Worm (Caenorhabditis elegans): ENCODE data around the gene C45B11.6.

ce11 chrV:11056484-11056883, 12.6 kb downstream of the C45B11.6 start:
- TF ChIP-seq lim-6 (tag; optimal IDR thresholded peaks at IDR 0.05) (no peak), tbx-7 (tag; optimal IDR thresholded peaks at IDR 0.05) (no peak), nfya-1 (tag; optimal IDR thresholded peaks at IDR 0.05) (no peak), dmd-4 (tag; optimal IDR thresholded peaks at IDR 0.05; ENCODE audit: borderline replicate concordance) (no peak), dve-1 (tag; optimal IDR thresholded peaks at IDR 0.05) (no peak), fkh-10 (GFP tag; optimal IDR thresholded peaks at IDR 0.05) (no peak), fkh-6 (tag; optimal IDR thresholded peaks at IDR 0.05) (no peak), ahr-1 (tag; optimal IDR thresholded peaks at IDR 0.05) (no peak), nhr-11 (tag; optimal IDR thresholded peaks at IDR 0.05) (no peak), sox-4 (tag; optimal IDR thresholded peaks at IDR 0.05) (no peak), pqm-1 (tag; optimal IDR thresholded peaks at IDR 0.05) (no peak), ceh-2 (tag; optimal IDR thresholded peaks at IDR 0.05) (no peak), ceh-9 (tag; optimal IDR thresholded peaks at IDR 0.05) (no peak)

All from whole organism, late embryonic.